Worm (Caenorhabditis elegans): Measurements from ENCODE around the gene mlt-3.

The mlt-3 gene

ce11 chrIV:12227012-12227411 is at the start of gene mlt-3:
TSS of gene mlt-3 (minus strand) at chrIV:12227112.
- no peak for TF ChIP-seq him-1 (tag; optimal IDR thresholded peaks at IDR 0.05)
- TF ChIP-seq dao-5 (tag; optimal IDR thresholded peaks at IDR 0.05): no peak
- TF ChIP-seq W03F9.2 (tag; optimal IDR thresholded peaks at IDR 0.05): no peak

ce11 chrIV:12275892-12276291 is 49.0 kb upstream of the mlt-3 start, which contains the start of gene vps-8:
TSS of gene vps-8 (minus strand) at chrIV:12275992.
- TF ChIP-seq him-1 (tag; optimal IDR thresholded peaks at IDR 0.05) (no peak), W03F9.2 (tag; optimal IDR thresholded peaks at IDR 0.05) (no peak), dao-5 (tag; optimal IDR thresholded peaks at IDR 0.05) (no peak)

ce11 chrIV:12274365-12274764 is 47.5 kb upstream of the mlt-3 start:
- TF ChIP-seq dao-5 (tag; optimal IDR thresholded peaks at IDR 0.05) (no peak), him-1 (tag; optimal IDR thresholded peaks at IDR 0.05) (no peak), W03F9.2 (tag; optimal IDR thresholded peaks at IDR 0.05) (no peak)

- TF ChIP-seq him-1 (tag; optimal IDR thresholded peaks at IDR 0.05) (no peak), dao-5 (tag; optimal IDR thresholded peaks at IDR 0.05) (no peak), W03F9.2 (tag; optimal IDR thresholded peaks at IDR 0.05) (no peak)
Measured at ce11 chrIV:12270392-12270791, 43.5 kb upstream of the mlt-3 start, which contains the start of gene C42C1.3. TSS of gene C42C1.3 (minus strand) at chrIV:12270492.

- TF ChIP-seq W03F9.2 (tag; optimal IDR thresholded peaks at IDR 0.05): peak; percentile 61
- no peak for TF ChIP-seq him-1 (tag; optimal IDR thresholded peaks at IDR 0.05)
- no peak for TF ChIP-seq dao-5 (tag; optimal IDR thresholded peaks at IDR 0.05)
Measured at ce11 chrIV:12268272-12269045, 41.5 kb upstream of the mlt-3 start, which contains the start of the genes ppm-1.H and rpl-34. TSS of gene ppm-1.H (minus strand) at chrIV:12268322. TSS of gene rpl-34 (plus strand) at chrIV:12268995.

- no peak for TF ChIP-seq W03F9.2 (tag; optimal IDR thresholded peaks at IDR 0.05)
- TF ChIP-seq him-1 (tag; optimal IDR thresholded peaks at IDR 0.05): no peak
- TF ChIP-seq dao-5 (tag; optimal IDR thresholded peaks at IDR 0.05): no peak
Measured at ce11 chrIV:12265877-12266276, 39.0 kb upstream of the mlt-3 start.

- TF ChIP-seq him-1 (tag; optimal IDR thresholded peaks at IDR 0.05) (no peak), W03F9.2 (tag; optimal IDR thresholded peaks at IDR 0.05) (no peak), dao-5 (tag; optimal IDR thresholded peaks at IDR 0.05) (no peak)
Measured at ce11 chrIV:12261353-12261752, 34.4 kb upstream of the mlt-3 start, which contains the start of gene sre-14. TSS of gene sre-14 (minus strand) at chrIV:12261453.

ce11 chrIV:12259161-12259870 is 32.4 kb upstream of the mlt-3 start, which contains the start of gene Y39C12A.9:
TSS of gene Y39C12A.9 (minus strand) at chrIV:12259211.
- TF ChIP-seq him-1 (tag; optimal IDR thresholded peaks at IDR 0.05) (no peak), dao-5 (tag; optimal IDR thresholded peaks at IDR 0.05) (no peak), W03F9.2 (tag; optimal IDR thresholded peaks at IDR 0.05) (no peak)

ce11 chrIV:12252579-12252978 is 25.7 kb upstream of the mlt-3 start, which contains the start of gene dnj-26:
TSS of gene dnj-26 (minus strand) at chrIV:12252679.
- TF ChIP-seq W03F9.2 (tag; optimal IDR thresholded peaks at IDR 0.05): no peak
- TF ChIP-seq him-1 (tag; optimal IDR thresholded peaks at IDR 0.05): no peak
- TF ChIP-seq dao-5 (tag; optimal IDR thresholded peaks at IDR 0.05): no peak

ce11 chrIV:12244706-12245105 is 17.8 kb upstream of the mlt-3 start, which contains the start of gene sre-15:
TSS of gene sre-15 (minus strand) at chrIV:12244806.
- TF ChIP-seq him-1 (tag; optimal IDR thresholded peaks at IDR 0.05) (no peak), dao-5 (tag; optimal IDR thresholded peaks at IDR 0.05) (no peak), W03F9.2 (tag; optimal IDR thresholded peaks at IDR 0.05) (no peak)

ce11 chrIV:12238851-12239250 is 11.9 kb upstream of the mlt-3 start, which contains the start of gene sre-19:
TSS of gene sre-19 (minus strand) at chrIV:12238951.
- TF ChIP-seq dao-5 (tag; optimal IDR thresholded peaks at IDR 0.05): no peak
- no peak for TF ChIP-seq him-1 (tag; optimal IDR thresholded peaks at IDR 0.05)
- TF ChIP-seq W03F9.2 (tag; optimal IDR thresholded peaks at IDR 0.05): no peak

- no peak for TF ChIP-seq W03F9.2 (tag; optimal IDR thresholded peaks at IDR 0.05)
Measured at ce11 chrIV:12236011-12236410, 9.1 kb upstream of the mlt-3 start, which contains the start of gene sre-16. TSS of gene sre-16 (minus strand) at chrIV:12236111.

ce11 chrIV:12229679-12230078 is 2.8 kb upstream of the mlt-3 start, which contains the start of gene sre-18:
TSS of gene sre-18 (minus strand) at chrIV:12229779.
- TF ChIP-seq W03F9.2 (tag; optimal IDR thresholded peaks at IDR 0.05) (no peak), him-1 (tag; optimal IDR thresholded peaks at IDR 0.05) (no peak), dao-5 (tag; optimal IDR thresholded peaks at IDR 0.05) (no peak)

- TF ChIP-seq him-1 (tag; optimal IDR thresholded peaks at IDR 0.05): no peak
- TF ChIP-seq dao-5 (tag; optimal IDR thresholded peaks at IDR 0.05): no peak
- no peak for TF ChIP-seq W03F9.2 (tag; optimal IDR thresholded peaks at IDR 0.05)
Measured at ce11 chrIV:12219309-12219708, 7.6 kb downstream of the mlt-3 start, which contains the start of gene F35G2.5. TSS of gene F35G2.5 (plus strand) at chrIV:12219609.

All from whole organism, L4/young adult.